Worm (Caenorhabditis elegans) whole organism, L1 larva: ENCODE measurements around the gene cest-5.1.

Experiments
- C04F5.9 ChIP-seq: sonication (generic microtip); optimal IDR thresholded peaks from 2 replicates; lab custom pipeline; 2016; ENCODE audit warnings: missing genetic modification characterization, missing compliant biosample characterization
- C34B4.2 ChIP-seq: sonication (generic microtip); optimal IDR thresholded peaks from 2 replicates; lab custom pipeline; 2017; ENCODE audit warnings: mild to moderate bottlenecking, missing genetic modification characterization, missing compliant biosample characterization
- Y116A8C.19 ChIP-seq: sonication (generic microtip); optimal IDR thresholded peaks from 2 replicates; lab custom pipeline; 2016; ENCODE audit warnings: missing compliant biosample characterization, missing genetic modification characterization, borderline replicate concordance
- alr-1 ChIP-seq: fragments of 200-800 bp; sonication (Bioruptor generic); optimal IDR thresholded peaks from 2 replicates; lab custom pipeline; 2018; ENCODE audit warnings: borderline replicate concordance, mild to moderate bottlenecking, missing genetic modification characterization, missing compliant biosample characterization
- aly-2 ChIP-seq: fragments of 150-350 bp; optimal IDR thresholded peaks from 2 replicates; lab custom pipeline; 2014; ENCODE audit warnings: missing biosample characterization, missing genetic modification characterization
- ama-1 ChIP-seq: fragments of 150-350 bp; optimal IDR thresholded peaks from 2 replicates; lab custom pipeline; 2014
- blmp-1 ChIP-seq: fragments of 150-350 bp; optimal IDR thresholded peaks from 2 replicates; lab custom pipeline; 2014; ENCODE audit warnings: missing biosample characterization, missing genetic modification characterization
- ceh-8 ChIP-seq: fragments of 200-800 bp; sonication (Bioruptor generic); optimal IDR thresholded peaks from 2 replicates; lab custom pipeline; 2018; ENCODE audit warnings: mild to moderate bottlenecking, missing genetic modification characterization, moderate library complexity, missing compliant biosample characterization
- ceh-88 ChIP-seq: fragments of 200-800 bp; sonication (Bioruptor generic); IDR thresholded peaks from 2 replicates; pipeline ENCODE4 v1.3.6; 2022; ENCODE audit warnings: missing genetic modification characterization, missing compliant biosample characterization
- ces-1 ChIP-seq: fragments of 150-350 bp; optimal IDR thresholded peaks from 2 replicates; lab custom pipeline; 2014; ENCODE audit warnings: missing biosample characterization, missing genetic modification reagents, missing genetic modification characterization
- dsc-1 ChIP-seq: sonication (generic microtip); optimal IDR thresholded peaks from 2 replicates; lab custom pipeline; 2016; ENCODE audit warnings: mild to moderate bottlenecking, missing genetic modification characterization, missing compliant biosample characterization
- efl-3 ChIP-seq: fragments of 200-800 bp; sonication (Bioruptor generic); optimal IDR thresholded peaks from 2 replicates; lab custom pipeline; 2018; ENCODE audit warnings: mild to moderate bottlenecking, missing genetic modification characterization, missing compliant biosample characterization
- egl-13 ChIP-seq: sonication (generic microtip); optimal IDR thresholded peaks from 2 replicates; lab custom pipeline; 2016; ENCODE audit warnings: missing genotype, missing genetic modification reagents, missing genetic modification characterization, missing compliant biosample characterization
- egl-27 ChIP-seq, 2 experiments: fragments of 150-350 bp in 1 of 2; sonication (generic microtip); optimal IDR thresholded peaks; 3 replicates each; lab custom pipeline; 2017 to 2018; ENCODE audit warnings: missing biosample characterization in 2 of 2, missing genetic modification characterization in 2 of 2, missing genetic modification reagents in 2 of 2
- elt-2 ChIP-seq: sonication (generic microtip); optimal IDR thresholded peaks from 2 replicates; lab custom pipeline; 2016; ENCODE audit warnings: missing genetic modification characterization, mild to moderate bottlenecking, inconsistent platforms, missing compliant biosample characterization, missing genetic modification reagents
- elt-3 ChIP-seq, 6 experiments: fragments of 150-350 bp in 1 of 6; sonication (generic microtip); optimal IDR thresholded peaks; 2 replicates each; lab custom pipeline; 2017 to 2018; ENCODE audit warnings: missing biosample characterization in 6 of 6, missing genetic modification characterization in 6 of 6, inconsistent platforms in 1 of 6
- ets-5 ChIP-seq: fragments of 200-800 bp; sonication (Bioruptor generic); IDR thresholded peaks from 2 replicates; pipeline ENCODE4 v1.3.6; 2022; ENCODE audit warnings: missing genetic modification characterization, missing compliant biosample characterization
- fkh-10 ChIP-seq: sonication (generic microtip); optimal IDR thresholded peaks from 2 replicates; lab custom pipeline; 2017; ENCODE audit warnings: missing biosample characterization, missing genetic modification reagents, missing genetic modification characterization
- fos-1 ChIP-seq: fragments of 150-350 bp; optimal IDR thresholded peaks from 2 replicates; lab custom pipeline; 2014; ENCODE audit warnings: missing biosample characterization, missing genetic modification characterization
- grh-1 ChIP-seq: fragments of 200-800 bp; sonication (Bioruptor generic); IDR thresholded peaks from 2 replicates; pipeline ENCODE4 v1.3.6; 2022; ENCODE audit warnings: missing genetic modification reagents, missing genetic modification characterization, missing compliant biosample characterization
- hlh-17 ChIP-seq: fragments of 200-800 bp; sonication (Bioruptor generic); optimal IDR thresholded peaks from 2 replicates; lab custom pipeline; 2018; ENCODE audit warnings: missing genetic modification characterization, mild to moderate bottlenecking, missing compliant biosample characterization, moderate library complexity, borderline replicate concordance
- hlh-4 ChIP-seq: sonication (generic microtip); optimal IDR thresholded peaks from 2 replicates; lab custom pipeline; 2016; ENCODE audit warnings: mild to moderate bottlenecking, missing genetic modification characterization, missing compliant biosample characterization
- irx-1 ChIP-seq: sonication (generic microtip); optimal IDR thresholded peaks from 2 replicates; lab custom pipeline; 2016; ENCODE audit warnings: missing genetic modification characterization, missing compliant biosample characterization
- isw-1 ChIP-seq: fragments of 200-800 bp; sonication (Bioruptor generic); IDR thresholded peaks from 2 replicates; pipeline ENCODE4 v1.3.6; 2022; ENCODE audit warnings: missing genetic modification characterization, missing compliant biosample characterization
- lin-15B ChIP-seq: fragments of 150-350 bp; sonication (generic microtip); optimal IDR thresholded peaks from 3 replicates; lab custom pipeline; 2014; ENCODE audit warnings: missing biosample characterization, missing genetic modification characterization
- lin-35 ChIP-seq, 2 experiments: fragments of 150-350 bp; optimal IDR thresholded peaks; 2 replicates each; lab custom pipeline; 2014; ENCODE audit warnings: missing biosample characterization in 2 of 2, missing genetic modification characterization in 2 of 2, missing genetic modification reagents in 2 of 2
- lir-3 ChIP-seq: sonication (generic microtip); optimal IDR thresholded peaks from 2 replicates; lab custom pipeline; 2016; ENCODE audit warnings: mild to moderate bottlenecking, missing genetic modification characterization, moderate library complexity, missing compliant biosample characterization; ENCODE audit not compliant: poor library complexity
- lsy-2 ChIP-seq, 2 experiments: fragments of 150-350 bp; optimal IDR thresholded peaks; 2 replicates each; lab custom pipeline; 2014; ENCODE audit warnings: missing biosample characterization in 2 of 2, missing genetic modification characterization in 2 of 2
- mdl-1 ChIP-seq, 2 experiments: fragments of 150-350 bp; optimal IDR thresholded peaks; 2 replicates each; lab custom pipeline; 2014 to 2017; ENCODE audit warnings: missing biosample characterization in 2 of 2, missing genetic modification characterization in 2 of 2, inconsistent platforms in 1 of 2
- mef-2 ChIP-seq: fragments of 150-350 bp; optimal IDR thresholded peaks from 2 replicates; lab custom pipeline; 2014; ENCODE audit warnings: missing biosample characterization, missing genetic modification characterization
- nhr-11 ChIP-seq: fragments of 150-350 bp; optimal IDR thresholded peaks from 2 replicates; lab custom pipeline; 2014; ENCODE audit warnings: missing biosample characterization, missing genetic modification characterization
- nhr-28 ChIP-seq: fragments of 150-350 bp; optimal IDR thresholded peaks from 2 replicates; lab custom pipeline; 2014; ENCODE audit warnings: missing biosample characterization, missing genetic modification characterization
- nhr-47 ChIP-seq: sonication (generic microtip); optimal IDR thresholded peaks from 2 replicates; lab custom pipeline; 2016; ENCODE audit warnings: mild to moderate bottlenecking, missing genetic modification characterization, moderate library complexity, missing compliant biosample characterization
- nhr-85 ChIP-seq: sonication (generic microtip); peaks from one replicate; lab custom pipeline; 2016; ENCODE audit warnings: missing genetic modification characterization, inconsistent platforms, missing compliant biosample characterization
- nhr-90 ChIP-seq: sonication (generic microtip); optimal IDR thresholded peaks from 2 replicates; lab custom pipeline; 2016; ENCODE audit warnings: mild to moderate bottlenecking, missing genetic modification characterization, missing compliant biosample characterization; ENCODE audit not compliant: poor library complexity
- rnt-1 ChIP-seq: sonication (generic microtip); optimal IDR thresholded peaks from 2 replicates; lab custom pipeline; 2016; ENCODE audit warnings: mild to moderate bottlenecking, missing genetic modification characterization, moderate library complexity, missing compliant biosample characterization
- skn-1 ChIP-seq: fragments of 150-350 bp; optimal IDR thresholded peaks from 2 replicates; lab custom pipeline; 2014; ENCODE audit warnings: missing biosample characterization, missing genetic modification characterization
- snpc-4 ChIP-seq: fragments of 150-350 bp; optimal IDR thresholded peaks from 2 replicates; lab custom pipeline; 2014; ENCODE audit warnings: missing biosample characterization, missing genetic modification characterization
- sox-4 ChIP-seq: sonication (generic microtip); optimal IDR thresholded peaks from 2 replicates; lab custom pipeline; 2016; ENCODE audit warnings: missing genetic modification characterization, missing compliant biosample characterization
- sptf-1 ChIP-seq: fragments of 150-350 bp; optimal IDR thresholded peaks from 2 replicates; lab custom pipeline; 2014; ENCODE audit warnings: missing biosample characterization, missing genetic modification characterization
- sup-37 ChIP-seq: fragments of 200-800 bp; sonication (Bioruptor generic); optimal IDR thresholded peaks from 2 replicates; lab custom pipeline; 2018; ENCODE audit warnings: mild to moderate bottlenecking, missing genetic modification characterization, missing compliant biosample characterization
- swsn-7 ChIP-seq: sonication (generic microtip); optimal IDR thresholded peaks from 2 replicates; lab custom pipeline; 2016; ENCODE audit warnings: missing genetic modification characterization, missing compliant biosample characterization
- tlp-1 ChIP-seq: fragments of 150-350 bp; optimal IDR thresholded peaks from 2 replicates; lab custom pipeline; 2014; ENCODE audit warnings: missing biosample characterization, missing genetic modification characterization
- unc-130 ChIP-seq: fragments of 150-350 bp; optimal IDR thresholded peaks from 2 replicates; lab custom pipeline; 2017; ENCODE audit warnings: missing biosample characterization, missing genetic modification characterization, inconsistent platforms
- unc-30 ChIP-seq: sonication (generic microtip); optimal IDR thresholded peaks from 2 replicates; lab custom pipeline; 2017; ENCODE audit warnings: missing biosample characterization, missing genetic modification characterization
- unc-62 ChIP-seq: fragments of 150-350 bp; optimal IDR thresholded peaks from 2 replicates; lab custom pipeline; 2014; ENCODE audit warnings: missing biosample characterization, missing genetic modification reagents, missing genetic modification characterization
- unc-86 ChIP-seq: sonication (generic microtip); optimal IDR thresholded peaks from 2 replicates; lab custom pipeline; 2016; ENCODE audit warnings: missing genetic modification characterization, missing compliant biosample characterization
- unc-98 ChIP-seq: fragments of 200-800 bp; sonication (Bioruptor generic); IDR thresholded peaks from 2 replicates; pipeline ENCODE4 v1.3.6; 2022; ENCODE audit warnings: missing genetic modification characterization, missing compliant biosample characterization
- xbp-1 ChIP-seq: sonication (generic microtip); optimal IDR thresholded peaks from 2 replicates; lab custom pipeline; 2016; ENCODE audit warnings: missing genetic modification characterization, missing compliant biosample characterization
- zip-4 ChIP-seq: fragments of 200-800 bp; sonication (Bioruptor generic); optimal IDR thresholded peaks from 2 replicates; lab custom pipeline; 2018; ENCODE audit warnings: mild to moderate bottlenecking, missing genetic modification characterization, moderate library complexity, missing compliant biosample characterization

cest-5.1 gene

ce11 chrIV:6588080-6588613 is 43.4 kb downstream of the cest-5.1 start:
- TF ChIP-seq nhr-28 (tag; lab: Kevin White, UChicago) (no peak), C34B4.2 (tag; lab: Kevin White, UChicago) (no peak), nhr-90 (tag; lab: Kevin White, UChicago) (no peak), alr-1 (no peak), dsc-1 (tag; lab: Kevin White, UChicago) (no peak), mdl-1 (tag; optimal IDR thresholded peaks at IDR 0.05; lab: Kevin White, UChicago) (no peak), hlh-4 (tag; lab: Kevin White, UChicago) (no peak), sptf-1 (no peak), unc-30 (no peak), sup-37 (GFP tag; lab: Kevin White, UChicago) (no peak), xbp-1 (no peak), irx-1 (tag; lab: Kevin White, UChicago) (no peak), grh-1 (GFP tag; lab: Robert Waterston, UW) (no peak), C04F5.9 (tag; lab: Kevin White, UChicago) (no peak), skn-1 (tag; lab: Kevin White, UChicago) (no peak), unc-130 (tag; lab: Kevin White, UChicago) (no peak), snpc-4 (tag; lab: Kevin White, UChicago) (no peak), aly-2 (tag; lab: Kevin White, UChicago) (no peak)

ce11 chrIV:6585397-6585921 is 46.1 kb downstream of the cest-5.1 start, which contains the start of the genes F38A5.2 and dnj-11:
Gene F38A5.2, minus strand, starts transcription at chrIV:6585400.
Gene dnj-11, plus strand, starts transcription at chrIV:6585871.
- no peak for TF ChIP-seq unc-98 (GFP tag; lab: Robert Waterston, UW)
- TF ChIP-seq unc-62 (GFP tag; lab: Kevin White, UChicago): no peak
- TF ChIP-seq rnt-1 (tag; lab: Kevin White, UChicago): peak; percentile 90
- TF ChIP-seq unc-86: peak; percentile 80
- TF ChIP-seq C04F5.9 (tag; lab: Kevin White, UChicago): peak; percentile 28
- TF ChIP-seq lir-3 (tag; lab: Kevin White, UChicago): peak; percentile 66
- TF ChIP-seq isw-1 (GFP tag; lab: Robert Waterston, UW): peak; percentile 88
- peak; percentile 37 for TF ChIP-seq elt-2 (tag; lab: Kevin White, UChicago)
- no peak for TF ChIP-seq Y116A8C.19
- peak; percentile 65 for TF ChIP-seq fkh-10 (GFP tag; lab: Kevin White, UChicago)
- peak; percentile 86 to 91 for TF ChIP-seq lin-35 (GFP tag; optimal IDR thresholded peaks at IDR 0.05; lab: Kevin White, UChicago)
- TF ChIP-seq fos-1 (tag; lab: Kevin White, UChicago): peak; percentile 62
- TF ChIP-seq nhr-11: no peak
- peak; percentile 90 for TF ChIP-seq skn-1 (tag; lab: Kevin White, UChicago)
- TF ChIP-seq hlh-4 (tag; lab: Kevin White, UChicago): no peak
- TF ChIP-seq egl-27 (tag; optimal IDR thresholded peaks at IDR 0.05; lab: Kevin White, UChicago): no peak
- peak; percentile 42 for TF ChIP-seq sox-4
- no peak for TF ChIP-seq ces-1 (GFP tag; lab: Kevin White, UChicago)
- TF ChIP-seq ceh-8 (GFP tag; lab: Kevin White, UChicago): no peak
- TF ChIP-seq swsn-7 (tag; lab: Kevin White, UChicago): peak; percentile 85
- peak; percentile 58 for TF ChIP-seq zip-4 (GFP tag; lab: Kevin White, UChicago)
- TF ChIP-seq nhr-85 (tag; lab: Kevin White, UChicago): peak; percentile 92
- TF ChIP-seq aly-2 (tag; lab: Kevin White, UChicago): peak; percentile 85
- TF ChIP-seq ama-1 (lab: Kevin White, UChicago): no peak
- no peak for TF ChIP-seq efl-3 (GFP tag; lab: Kevin White, UChicago)
- peak; percentile 91 for TF ChIP-seq lin-15B (tag; lab: Kevin White, UChicago)
- TF ChIP-seq sptf-1: no peak
- peak; percentile 72 for TF ChIP-seq blmp-1 (tag; lab: Kevin White, UChicago)
- peak in 2 of 6 experiments; percentile 64 to 89 for TF ChIP-seq elt-3 (tag; optimal IDR thresholded peaks at IDR 0.05; lab: Kevin White, UChicago)
- TF ChIP-seq ceh-88 (GFP tag; lab: Robert Waterston, UW): peak; percentile 52; the same call in 1 of the 2 replicates
- TF ChIP-seq ets-5 (GFP tag; lab: Robert Waterston, UW): no peak
- peak; percentile 56 for TF ChIP-seq egl-13 (tag; lab: Kevin White, UChicago)
- TF ChIP-seq lsy-2 (tag; optimal IDR thresholded peaks at IDR 0.05; lab: Kevin White, UChicago): peak; percentile 87 to 93
- TF ChIP-seq nhr-47 (tag; lab: Kevin White, UChicago): peak; percentile 88
- TF ChIP-seq hlh-17: no peak
- peak; percentile 75 for TF ChIP-seq irx-1 (tag; lab: Kevin White, UChicago)
- no peak for TF ChIP-seq mef-2 (tag; lab: Kevin White, UChicago)
- peak; percentile 75 for TF ChIP-seq dsc-1 (tag; lab: Kevin White, UChicago)
- TF ChIP-seq tlp-1: no peak
